Worm (Caenorhabditis elegans) whole organism, L4 larva: ENCODE measurements around the gene K01G12.22.

ENCODE experiments used
- T26A8.4 ChIP-seq: fragments of 200-800 bp; sonication (Bioruptor generic); IDR thresholded peaks from 2 replicates; pipeline ENCODE4 v1.3.6; 2022; ENCODE audit warnings: missing genetic modification characterization, missing compliant biosample characterization
- ceh-62 ChIP-seq: sonication (generic microtip); optimal IDR thresholded peaks from 2 replicates; lab custom pipeline; 2017; ENCODE audit warnings: missing biosample characterization, missing genetic modification characterization
- ceh-82 ChIP-seq: sonication (generic microtip); optimal IDR thresholded peaks from 2 replicates; lab custom pipeline; 2017; ENCODE audit warnings: missing biosample characterization, missing genetic modification characterization
- ces-1 ChIP-seq: fragments of 150-350 bp; sonication (generic microtip); optimal IDR thresholded peaks from 4 replicates; lab custom pipeline; 2014; ENCODE audit warnings: missing biosample characterization, missing genetic modification reagents, missing genetic modification characterization
- dmd-9 ChIP-seq: fragments of 200-800 bp; sonication (Bioruptor generic); IDR thresholded peaks from 2 replicates; pipeline ENCODE4 v1.3.6; 2022; ENCODE audit warnings: missing genetic modification reagents, missing genetic modification characterization, missing compliant biosample characterization
- dpl-1 ChIP-seq: fragments of 150-350 bp; optimal IDR thresholded peaks from 2 replicates; lab custom pipeline; 2014; ENCODE audit warnings: missing biosample characterization, missing genetic modification reagents, missing genetic modification characterization
- hlh-11 ChIP-seq: fragments of 200-800 bp; sonication (Bioruptor generic); optimal IDR thresholded peaks from 2 replicates; lab custom pipeline; 2018; ENCODE audit warnings: mild to moderate bottlenecking, missing genetic modification characterization, missing compliant biosample characterization
- lim-7 ChIP-seq: fragments of 200-800 bp; sonication (Bioruptor generic); IDR thresholded peaks from 2 replicates; pipeline ENCODE4 v1.3.6; 2022; ENCODE audit warnings: missing genetic modification characterization, missing compliant biosample characterization
- lin-15B ChIP-seq: fragments of 150-350 bp; sonication (generic microtip); optimal IDR thresholded peaks from 3 replicates; lab custom pipeline; 2014; ENCODE audit warnings: missing biosample characterization, missing genetic modification characterization
- lin-38 ChIP-seq: fragments of 200-800 bp; sonication (Bioruptor generic); IDR thresholded peaks from 2 replicates; pipeline ENCODE4 v1.3.6; 2022; ENCODE audit warnings: missing genetic modification reagents, missing genetic modification characterization, missing compliant biosample characterization
- lsy-2 ChIP-seq, 2 experiments: fragments of 150-350 bp in 1 of 2; sonication (generic microtip) in 1 of 2; optimal IDR thresholded peaks; 2 replicates each; lab custom pipeline; 2014 to 2017; ENCODE audit warnings: missing biosample characterization in 2 of 2, missing genetic modification characterization in 2 of 2
- mdl-1 ChIP-seq, 2 experiments: fragments of 150-350 bp in 1 of 2; sonication (generic microtip) in 1 of 2; optimal IDR thresholded peaks; 2 replicates each; lab custom pipeline; 2014 to 2017; ENCODE audit warnings: missing biosample characterization in 2 of 2, missing genetic modification characterization in 2 of 2
- mep-1 ChIP-seq: fragments of 150-350 bp; sonication (generic microtip); optimal IDR thresholded peaks from 3 replicates; lab custom pipeline; 2014; ENCODE audit warnings: missing biosample characterization, missing genetic modification characterization
- nhr-102 ChIP-seq: sonication (generic microtip); optimal IDR thresholded peaks from 2 replicates; lab custom pipeline; 2016; ENCODE audit warnings: mild to moderate bottlenecking, missing genetic modification characterization, moderate library complexity, missing compliant biosample characterization
- set-16 ChIP-seq: fragments of 200-800 bp; sonication (Bioruptor generic); IDR thresholded peaks from 2 replicates; pipeline ENCODE4 v1.3.6; 2022; ENCODE audit warnings: missing genetic modification reagents, missing genetic modification characterization, missing compliant biosample characterization
- snpc-1.2 ChIP-seq: fragments of 200-800 bp; sonication (Bioruptor generic); IDR thresholded peaks from 2 replicates; pipeline ENCODE4 v1.3.6; 2022; ENCODE audit warnings: missing genetic modification reagents, missing genetic modification characterization, missing compliant biosample characterization
- unc-130 ChIP-seq: sonication (generic microtip); optimal IDR thresholded peaks from 2 replicates; lab custom pipeline; 2016; ENCODE audit warnings: missing genetic modification reagents, missing genetic modification characterization, missing compliant biosample characterization
- unc-62 ChIP-seq, 3 experiments: fragments of 150-350 bp in 1 of 3; sonication (generic microtip); optimal IDR thresholded peaks in 2 of 3; peaks in 1 of 3; 1 replicate in 1 of 3; 2 replicates in 2 of 3; lab custom pipeline; 2014 to 2017; ENCODE audit warnings: missing biosample characterization in 3 of 3, missing genetic modification characterization in 3 of 3, missing genetic modification reagents in 3 of 3, missing genotype in 1 of 3
- zip-2 ChIP-seq: fragments of 150-350 bp; optimal IDR thresholded peaks from 2 replicates; lab custom pipeline; 2014; ENCODE audit warnings: missing biosample characterization, missing genetic modification characterization

The K01G12.22 gene

DNA sequence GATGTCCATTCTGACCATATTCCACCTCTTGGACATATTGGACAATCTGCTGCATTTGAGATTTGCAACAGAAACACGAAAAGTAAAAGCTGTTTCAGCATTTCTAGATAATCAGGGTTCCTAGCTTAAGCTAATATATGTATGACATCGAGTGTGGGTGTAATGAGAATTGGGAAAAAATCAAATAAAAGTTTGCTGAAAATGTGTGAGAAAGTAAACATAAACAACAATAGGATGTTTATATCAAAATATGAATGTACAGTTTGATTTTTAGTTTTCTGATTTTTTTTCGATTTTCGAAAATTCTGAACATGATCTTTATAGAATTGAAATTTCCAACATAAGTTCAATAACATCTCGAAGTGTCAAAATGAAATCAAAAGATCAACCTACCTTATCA lies 38.8 kb downstream of the K01G12.22 start, which contains the start of gene F02H6.6:
TSS of gene F02H6.6 (minus strand) at position 101 of the 400 bp plus-strand sequence.
- TF ChIP-seq mep-1 (tag; lab: Kevin White, UChicago) (no peak), dmd-9 (GFP tag; lab: Robert Waterston, UW) (no peak), mdl-1 (tag; optimal IDR thresholded peaks at IDR 0.05; lab: Kevin White, UChicago) (no peak), ceh-82 (tag; lab: Kevin White, UChicago) (no peak), lim-7 (GFP tag; lab: Robert Waterston, UW) (no peak), set-16 (GFP tag; lab: Robert Waterston, UW) (no peak), ces-1 (no peak), nhr-102 (no peak)

- TF ChIP-seq zip-2: no peak
- no peak for TF ChIP-seq lin-15B (tag; lab: Kevin White, UChicago)
- no peak for TF ChIP-seq lsy-2 (tag; optimal IDR thresholded peaks at IDR 0.05; lab: Kevin White, UChicago)
- TF ChIP-seq ceh-62 (tag; lab: Kevin White, UChicago): no peak
- no peak for TF ChIP-seq unc-130 (GFP tag; lab: Kevin White, UChicago)
- no peak for TF ChIP-seq unc-62 (GFP tag; optimal IDR thresholded peaks at IDR 0.05 in 1 of 2; lab: Kevin White, UChicago)
- no peak for TF ChIP-seq unc-62 (tag; optimal IDR thresholded peaks at IDR 0.05; lab: Kevin White, UChicago)
- TF ChIP-seq T26A8.4 (GFP tag; lab: Robert Waterston, UW): no peak
- no peak for TF ChIP-seq hlh-11
- no peak for TF ChIP-seq dpl-1 (GFP tag; lab: Kevin White, UChicago)
Observed at ce11 chrIV:14238976-14239375, 47.0 kb downstream of the K01G12.22 start, which contains the start of gene Y64G10A.1. TSS of gene Y64G10A.1 (minus strand) at chrIV:14239076.

ce11 chrIV:14240173-14240572 lies 48.2 kb downstream of the K01G12.22 start:
- TF ChIP-seq snpc-1.2: peak; percentile 86
- TF ChIP-seq, all 104 proteins: peak for 1; not testable (repeated sequence) for 103

DNA sequence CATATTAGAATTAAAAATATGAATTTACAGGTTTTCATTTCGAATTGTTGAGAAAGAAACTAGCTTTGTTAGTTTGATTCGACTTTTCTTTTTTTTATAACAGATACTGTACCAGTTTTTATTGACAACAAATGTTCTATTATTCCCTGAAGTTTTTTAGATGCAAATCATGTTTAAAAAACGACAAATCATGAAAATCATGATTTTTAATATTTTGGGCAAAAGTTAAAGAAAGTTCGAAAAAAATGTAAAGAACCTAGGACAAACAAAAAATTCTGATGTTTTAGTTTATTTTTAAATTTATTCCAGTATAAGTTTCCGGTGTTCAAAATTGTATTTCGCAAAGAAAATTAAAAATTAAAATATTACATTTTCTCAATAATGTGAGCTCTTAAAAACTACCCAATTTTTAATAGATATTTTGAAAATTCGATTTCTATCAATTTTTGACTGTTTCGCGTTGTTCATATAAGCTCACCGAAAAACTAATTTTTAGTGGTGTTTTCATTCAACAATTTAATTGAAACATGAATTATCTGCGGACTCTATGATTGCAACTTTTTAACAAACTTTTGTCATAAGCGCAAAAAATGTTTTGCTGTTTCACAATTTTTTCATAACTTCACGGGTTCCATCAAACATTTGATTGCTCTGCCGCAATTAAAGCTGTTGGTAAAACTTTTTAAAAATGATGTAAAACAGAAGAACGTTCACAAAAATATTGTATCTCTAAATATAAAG lies 49.5 kb downstream of the K01G12.22 start, which contains the start of gene Y64G10A.10:
TSS of gene Y64G10A.10 (minus strand) at position 51 of the 741 bp plus-strand sequence.
- TF ChIP-seq snpc-1.2 (peak; percentile 73), lin-38 (GFP tag; lab: Robert Waterston, UW) (no peak)
